Worm (Caenorhabditis elegans) whole organism, young adult: Measurements from ENCODE around the gene ZC204.12.
"Not testable (repeated sequence)": the region's sequence is repeated elsewhere in the genome, so short reads cannot be mapped to it uniquely, and the experiment has no call there.

Source experiments
- K11D2.4 ChIP-seq: fragments of 200-800 bp; sonication (Bioruptor generic); IDR thresholded peaks from 2 replicates; pipeline ENCODE4 v1.3.6; 2022; ENCODE audit warnings: missing genetic modification reagents, missing genetic modification characterization, missing compliant biosample characterization
- ama-1 ChIP-seq, 3 experiments: fragments of 150-350 bp in 1 of 3; sonication (generic microtip) in 2 of 3; optimal IDR thresholded peaks; 2 replicates each; lab custom pipeline; 2014 to 2018; ENCODE audit warnings: missing biosample characterization in 2 of 3, missing genetic modification characterization in 2 of 3, missing genetic modification reagents in 2 of 3
- attf-6 ChIP-seq: fragments of 200-800 bp; sonication (Bioruptor generic); IDR thresholded peaks from 2 replicates; pipeline ENCODE4 v1.3.6; 2022; ENCODE audit warnings: missing genetic modification reagents, missing genetic modification characterization, missing compliant biosample characterization
- bed-2 ChIP-seq: fragments of 200-800 bp; sonication (Bioruptor generic); IDR thresholded peaks from 2 replicates; pipeline ENCODE4 v1.3.6; 2022; ENCODE audit warnings: missing genetic modification reagents, missing genetic modification characterization, missing compliant biosample characterization
- ccch-3 ChIP-seq: fragments of 200-800 bp; sonication (Bioruptor generic); optimal IDR thresholded peaks from 2 replicates; lab custom pipeline; 2018; ENCODE audit warnings: mild to moderate bottlenecking, missing genetic modification characterization, missing compliant biosample characterization
- die-1 ChIP-seq: sonication (generic microtip); optimal IDR thresholded peaks from 2 replicates; lab custom pipeline; 2016; ENCODE audit warnings: missing genotype, mild to moderate bottlenecking, missing genetic modification characterization, missing compliant biosample characterization
- hrde-1 ChIP-seq: sonication (generic microtip); optimal IDR thresholded peaks from 2 replicates; lab custom pipeline; 2016; ENCODE audit warnings: missing genetic modification characterization, mild to moderate bottlenecking, missing compliant biosample characterization, moderate library complexity, missing genotype, missing genetic modification reagents, borderline replicate concordance
- mel-28 ChIP-seq: sonication (generic microtip); optimal IDR thresholded peaks from 2 replicates; lab custom pipeline; 2016; ENCODE audit warnings: borderline replicate concordance, mild to moderate bottlenecking, missing genetic modification characterization, missing compliant biosample characterization
- nfya-1 ChIP-seq: sonication (generic microtip); optimal IDR thresholded peaks from 2 replicates; lab custom pipeline; 2017; ENCODE audit warnings: antibody characterized with exemption, missing compliant biosample characterization, missing genetic modification characterization, borderline replicate concordance; ENCODE audit not compliant: insufficient read depth
- pbrm-1 ChIP-seq: fragments of 200-800 bp; sonication (Bioruptor generic); IDR thresholded peaks from 2 replicates; pipeline ENCODE4 v1.3.6; 2022; ENCODE audit warnings: missing genetic modification reagents, missing genetic modification characterization, missing compliant biosample characterization
- snpc-1.1 ChIP-seq: sonication (generic microtip); optimal IDR thresholded peaks from 2 replicates; lab custom pipeline; 2017; ENCODE audit warnings: missing genetic modification characterization, mild to moderate bottlenecking, missing compliant biosample characterization, antibody characterized with exemption, moderate library complexity, missing genotype, missing genetic modification reagents; ENCODE audit not compliant: insufficient read depth
- snpc-4 ChIP-seq, 5 experiments: fragments of 150-350 bp in 1 of 5; sonication (generic microtip) in 4 of 5; optimal IDR thresholded peaks; 2 replicates each; lab custom pipeline; 2014 to 2018; ENCODE audit warnings: missing genetic modification characterization in 5 of 5, missing biosample characterization in 3 of 5, antibody characterized with exemption in 2 of 5, mild to moderate bottlenecking in 2 of 5, missing compliant biosample characterization in 2 of 5, missing genotype in 2 of 5, moderate library complexity in 2 of 5, missing genetic modification reagents in 1 of 5
- unc-130 ChIP-seq: sonication (generic microtip); optimal IDR thresholded peaks from 2 replicates; lab custom pipeline; 2016; ENCODE audit warnings: missing genetic modification reagents, missing genetic modification characterization, missing compliant biosample characterization
- unc-62 ChIP-seq: fragments of 150-350 bp; optimal IDR thresholded peaks from 2 replicates; lab custom pipeline; 2014; ENCODE audit warnings: missing biosample characterization, missing genetic modification reagents, missing genetic modification characterization

DNA sequence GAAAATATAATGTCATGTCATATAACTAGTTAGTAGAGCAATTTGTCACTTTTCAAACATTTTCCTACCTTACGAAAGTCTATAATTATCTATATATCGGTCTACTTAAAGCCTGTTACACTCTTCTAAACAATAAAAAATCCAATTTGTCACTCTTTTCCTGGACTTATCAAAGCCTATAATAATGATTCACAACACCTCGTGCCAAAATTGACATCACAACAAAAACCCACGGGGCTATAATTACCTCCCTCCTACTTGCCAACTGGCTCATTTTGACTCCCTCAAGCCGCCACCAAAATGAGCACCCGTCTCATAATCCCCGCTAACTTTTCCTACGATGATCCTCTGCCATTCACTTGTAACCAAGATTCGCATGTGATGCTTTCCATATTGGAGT lies 20.7 kb downstream of the ZC204.12 start, which contains the start of gene srg-20:
- not testable (repeated sequence) for TF ChIP-seq nfya-1; ccch-3 (GFP tag; lab: Kevin White, UChicago); unc-130 (GFP tag; lab: Kevin White, UChicago); mel-28; bed-2; unc-62 (GFP tag; lab: Kevin White, UChicago); hrde-1; snpc-4 (GFP tag; optimal IDR thresholded peaks at IDR 0.05; lab: Kevin White, UChicago); snpc-4 (tag; optimal IDR thresholded peaks at IDR 0.05; lab: Kevin White, UChicago); attf-6 (GFP tag; lab: Robert Waterston, UW); snpc-1.1; ama-1 (optimal IDR thresholded peaks at IDR 0.05; lab: Kevin White, UChicago); ama-1 (GFP tag; optimal IDR thresholded peaks at IDR 0.05; lab: Kevin White, UChicago); die-1 (tag; lab: Kevin White, UChicago); K11D2.4 (GFP tag; lab: Robert Waterston, UW); pbrm-1 (GFP tag; lab: Robert Waterston, UW)
